Fruit fly (Drosophila melanogaster): ENCODE measurements around the gene NetA.

Gene NetA

DNA sequence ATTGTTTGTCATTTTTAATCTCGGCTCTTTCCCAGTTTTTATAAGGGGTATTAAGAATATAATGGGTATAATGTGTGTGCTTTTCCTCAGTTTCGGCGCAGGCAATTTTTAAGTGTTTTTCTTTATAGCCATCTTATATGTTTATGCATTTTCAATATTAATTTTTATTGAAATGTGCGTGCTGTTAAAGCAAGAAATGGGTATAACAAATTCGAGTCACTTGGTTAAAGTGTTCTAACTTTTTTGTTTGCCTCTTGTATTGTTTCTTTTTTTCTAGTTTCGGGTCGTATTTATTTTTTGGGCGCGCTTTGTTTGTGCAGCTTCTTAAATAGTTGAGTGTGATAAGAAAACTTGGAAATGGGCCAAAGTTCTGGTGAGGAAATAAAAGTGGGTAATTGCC is 20.6 kb downstream of the NetA start (continued):
- TF ChIP-seq vfl (GFP tag; optimal IDR thresholded peaks at IDR 0.05) (no peak), CG10209 (GFP tag; optimal IDR thresholded peaks at IDR 0.05) (peak; percentile 61), CG34422 (GFP tag; IDR thresholded peaks at IDR 0.05) (0 out of 3 replicates have a peak, but pooled peaks have one; percentile 37), h (optimal IDR thresholded peaks at IDR 0.05) (no peak), ftz-f1 (GFP tag; optimal IDR thresholded peaks at IDR 0.05) (no peak), zen2 (GFP tag; IDR thresholded peaks at IDR 0.05; ENCODE audit: partially characterized antibody) (no peak), dpn (GFP tag; optimal IDR thresholded peaks at IDR 0.05) (peak; percentile 31 to 55), CG12104 (GFP tag; optimal IDR thresholded peaks at IDR 0.05) (peak; percentile 59), gcm2 (GFP tag; optimal IDR thresholded peaks at IDR 0.05) (no peak), maf-S (GFP tag; optimal IDR thresholded peaks at IDR 0.05) (peak; percentile 39), Optix (GFP tag; IDR thresholded peaks at IDR 0.05) (peak; percentile 40; the same call in 1 of the 3 replicates), CG17568 (GFP tag; optimal IDR thresholded peaks at IDR 0.05) (peak; percentile 67), CG6683 (GFP tag; optimal IDR thresholded peaks at IDR 0.05) (no peak), CG31441 (GFP tag; IDR thresholded peaks at IDR 0.05) (peak; percentile 60), Elba2 (GFP tag; optimal IDR thresholded peaks at IDR 0.05) (no peak), Dfd (GFP tag; optimal IDR thresholded peaks at IDR 0.05) (no peak), en (GFP tag; optimal IDR thresholded peaks at IDR 0.05) (peak; percentile 4), CG1602 (GFP tag; optimal IDR thresholded peaks at IDR 0.05) (peak; percentile 48), Dad (GFP tag; optimal IDR thresholded peaks at IDR 0.05) (no peak), ase (GFP tag; IDR thresholded peaks at IDR 0.05) (peak; percentile 18; the same call in 1 of the 3 replicates), ssp (GFP tag; IDR thresholded peaks at IDR 0.05) (0 out of 2 replicates have a peak, but pooled peaks have one; percentile 10), CG8765 (GFP tag; IDR thresholded peaks at IDR 0.05) (no peak), CG1792 (GFP tag; optimal IDR thresholded peaks at IDR 0.05) (peak; percentile 24), yki (optimal IDR thresholded peaks at IDR 0.05) (no peak), CG14014 (GFP tag; IDR thresholded peaks at IDR 0.05) (no peak), Fer1 (GFP tag; optimal IDR thresholded peaks at IDR 0.05) (peak; percentile 26), zen (tag; optimal IDR thresholded peaks at IDR 0.05) (peak; percentile 41), CG5245 (GFP tag; optimal IDR thresholded peaks at IDR 0.05) (peak; percentile 61), Fer2 (tag; optimal IDR thresholded peaks at IDR 0.05) (peak; percentile 34), CG30020 (tag; optimal IDR thresholded peaks at IDR 0.05) (no peak), dati (GFP tag; IDR thresholded peaks at IDR 0.05) (no peak), Ada2b (GFP tag; IDR thresholded peaks at IDR 0.05) (peak; percentile 22; the same call in 1 of the 2 replicates), Dp (GFP tag; optimal IDR thresholded peaks at IDR 0.05) (no peak), Max (GFP tag; optimal IDR thresholded peaks at IDR 0.05) (peak; percentile 31), aop (GFP tag; IDR thresholded peaks at IDR 0.05) (no peak), Trl (optimal IDR thresholded peaks at IDR 0.05) (no peak), Trl (GFP tag; optimal IDR thresholded peaks at IDR 0.05) (peak; percentile 55), dm (GFP tag; optimal IDR thresholded peaks at IDR 0.05) (peak; percentile 15), CG12155 (GFP tag; optimal IDR thresholded peaks at IDR 0.05) (peak; percentile 21), gsb-n (tag; optimal IDR thresholded peaks at IDR 0.05) (peak; percentile 68), CG4820 (GFP tag; optimal IDR thresholded peaks at IDR 0.05) (peak; percentile 57), zfh2 (GFP tag; optimal IDR thresholded peaks at IDR 0.05) (no peak), zf30C (GFP tag; optimal IDR thresholded peaks at IDR 0.05) (no peak), CG3847 (GFP tag; IDR thresholded peaks at IDR 0.05) (no peak), repo (GFP tag; optimal IDR thresholded peaks at IDR 0.05) (peak; percentile 12), Ravus (GFP tag; IDR thresholded peaks at IDR 0.05) (0 out of 2 replicates have a peak, but pooled peaks have one; percentile 1), onecut (GFP tag; IDR thresholded peaks at IDR 0.05) (peak; percentile 43), bbx (GFP tag; IDR thresholded peaks at IDR 0.05; ENCODE audit: partially characterized antibody) (no peak), Doc3 (GFP tag; IDR thresholded peaks at IDR 0.05; ENCODE audit: partially characterized antibody) (no peak), Side (GFP tag; optimal IDR thresholded peaks at IDR 0.05) (peak; percentile 52), E2f2 (GFP tag; IDR thresholded peaks at IDR 0.05) (no peak; the same call in 1 of the 2 replicates), tx (GFP tag; optimal IDR thresholded peaks at IDR 0.05) (peak; percentile 32), CG8359 (GFP tag; optimal IDR thresholded peaks at IDR 0.05; ENCODE audit: borderline replicate concordance) (no peak)
